Fruit fly (Drosophila melanogaster) whole organism, adult: ENCODE results near the gene miple2.

ENCODE experiments used
- CG11617 ChIP-seq: fragments of 200-800 bp; sonication (Bioruptor generic); optimal IDR thresholded peaks from 2 replicates; lab custom pipeline; 2017; ENCODE audit warnings: mild to moderate bottlenecking, missing biosample characterization, missing genetic modification reagents, missing genetic modification characterization
- CG12768 ChIP-seq: fragments of 200-800 bp; sonication (Bioruptor generic); optimal IDR thresholded peaks from 2 replicates; lab custom pipeline; 2017; ENCODE audit warnings: missing biosample characterization, missing genetic modification characterization, mild to moderate bottlenecking, moderate library complexity, missing genetic modification reagents
- CG1620 ChIP-seq: fragments of 200-800 bp; sonication (Bioruptor generic); optimal IDR thresholded peaks from 2 replicates; lab custom pipeline; 2016; ENCODE audit warnings: missing biosample characterization, missing genetic modification characterization
- CG5204 ChIP-seq: fragments of 200-800 bp; sonication (Bioruptor generic); optimal IDR thresholded peaks from 2 replicates; lab custom pipeline; 2016; ENCODE audit warnings: missing biosample characterization, missing genetic modification characterization
- CG7101 ChIP-seq: fragments of 200-800 bp; sonication (Bioruptor generic); optimal IDR thresholded peaks from 2 replicates; lab custom pipeline; 2018; ENCODE audit warnings: missing biosample characterization, mild to moderate bottlenecking, missing genetic modification characterization, moderate library complexity
- cnc ChIP-seq, 2 experiments: fragments of >200 bp; optimal IDR thresholded peaks; 2 replicates each; lab custom pipeline; 2017
- pad ChIP-seq: fragments of 200-800 bp; sonication (Bioruptor generic); optimal IDR thresholded peaks from 3 replicates; lab custom pipeline; 2017; ENCODE audit warnings: missing biosample characterization, missing genetic modification characterization, mild to moderate bottlenecking, moderate library complexity, missing genetic modification reagents
- toe ChIP-seq: fragments of 200-800 bp; sonication (Bioruptor generic); optimal IDR thresholded peaks from 2 replicates; lab custom pipeline; 2016; ENCODE audit warnings: missing biosample characterization, missing genetic modification characterization

- TF ChIP-seq toe (GFP tag; lab: Kevin White, UChicago) (no peak), CG11617 (GFP tag; lab: Kevin White, UChicago) (no peak), pad (no peak), CG5204 (GFP tag; lab: Kevin White, UChicago) (no peak), CG1620 (GFP tag; lab: Kevin White, UChicago) (no peak), CG7101 (tag; lab: Kevin White, UChicago) (no peak), cnc (optimal IDR thresholded peaks at IDR 0.05; lab: Kevin White, UChicago) (no peak), CG12768 (GFP tag; lab: Kevin White, UChicago) (no peak)
Measured at dm6 chr3L:232267-232666, 38.7 kb upstream of the miple2 start, which contains the start of gene CG34454.
